Worm (Caenorhabditis elegans) whole organism, midembryonic: ENCODE data around the gene rps-5.

Experiments used
- T22C8.4 ChIP-seq: fragments of 200-800 bp; sonication (Bioruptor generic); IDR thresholded peaks from 2 replicates; pipeline ENCODE4 v1.3.6; 2022; ENCODE audit warnings: missing genetic modification characterization, missing compliant biosample characterization
- ref-1 ChIP-seq: fragments of 200-800 bp; sonication (Bioruptor generic); conservative IDR thresholded peaks from 2 replicates; pipeline ENCODE4 v1.3.6; 2022; ENCODE audit warnings: missing genetic modification reagents, missing genetic modification characterization, missing compliant biosample characterization

DNA sequence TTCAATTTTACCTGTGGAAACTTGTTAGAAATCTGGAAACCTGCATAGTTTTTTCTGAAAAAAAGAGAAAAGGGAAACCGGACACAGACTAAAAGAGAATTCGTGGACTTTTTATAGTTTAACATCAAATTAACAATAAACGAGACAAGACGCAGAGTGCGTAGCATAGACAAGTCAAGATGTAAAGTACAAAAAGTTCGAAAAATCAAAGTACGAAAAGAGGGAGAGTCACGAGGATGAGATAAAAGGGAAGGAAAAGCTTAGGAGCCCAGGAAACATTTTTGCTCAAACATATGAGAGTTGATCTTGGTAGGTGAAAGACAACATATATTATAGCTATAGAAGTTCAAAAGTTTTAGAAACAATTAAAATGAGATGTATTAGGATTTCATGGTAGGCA, 13.1 kb downstream of the rps-5 start, which contains the start of gene M7.12:
- TF ChIP-seq T22C8.4 (no peak), ref-1 (no peak)
